Fruit fly (Drosophila melanogaster) S2 (cell line): ENCODE results near the gene ssp7.

Experiments used
- CG8478 ChIP-seq: fragments of >200 bp; optimal IDR thresholded peaks from 2 replicates; lab custom pipeline; 2018
- CTCF ChIP-seq, 2 experiments: fragments of >200 bp; optimal IDR thresholded peaks; 2 replicates each; lab custom pipeline; 2018

- TF ChIP-seq CTCF (optimal IDR thresholded peaks at IDR 0.05; lab: Kevin White, UChicago): no peak
- no peak for TF ChIP-seq CG8478 (lab: Kevin White, UChicago)
Measured at dm6 chrX:11149201-11149600, 9.1 kb upstream of the ssp7 start, which contains the start of gene Lint-1.
